Fruit fly (Drosophila melanogaster): ENCODE data around the gene CG10550.

DNA sequence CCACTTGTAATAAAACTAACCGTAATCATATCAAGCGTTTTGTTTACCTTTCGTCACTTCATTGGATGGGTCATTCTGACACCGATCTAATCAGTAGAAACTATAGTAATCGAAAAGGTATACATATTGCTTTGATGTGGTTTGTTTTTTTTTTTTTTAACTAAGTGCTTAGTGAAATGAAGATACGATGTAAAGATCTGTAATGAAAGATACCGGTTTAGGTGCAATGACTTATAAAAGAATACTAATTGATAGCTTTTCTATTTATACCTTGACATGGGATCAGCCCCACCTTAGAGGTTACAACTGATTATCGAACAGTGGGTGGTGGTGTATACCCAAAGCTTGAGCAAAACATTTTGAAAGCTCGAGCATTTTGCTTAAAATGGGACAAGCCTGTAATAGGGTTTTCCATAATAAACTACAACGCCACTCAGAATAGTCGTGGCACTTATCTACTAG, 25.0 kb downstream of the CG10550 start, which contains the start of gene CG31300:
- TF ChIP-seq usp (GFP tag; optimal IDR thresholded peaks at IDR 0.05) (no peak), CG8478 (optimal IDR thresholded peaks at IDR 0.05) (no peak), EcR (GFP tag; optimal IDR thresholded peaks at IDR 0.05) (no peak), pan (optimal IDR thresholded peaks at IDR 0.05) (no peak)

Data from whole organism.